Worm (Caenorhabditis elegans): ENCODE results near the gene Y37H2A.7.

DNA sequence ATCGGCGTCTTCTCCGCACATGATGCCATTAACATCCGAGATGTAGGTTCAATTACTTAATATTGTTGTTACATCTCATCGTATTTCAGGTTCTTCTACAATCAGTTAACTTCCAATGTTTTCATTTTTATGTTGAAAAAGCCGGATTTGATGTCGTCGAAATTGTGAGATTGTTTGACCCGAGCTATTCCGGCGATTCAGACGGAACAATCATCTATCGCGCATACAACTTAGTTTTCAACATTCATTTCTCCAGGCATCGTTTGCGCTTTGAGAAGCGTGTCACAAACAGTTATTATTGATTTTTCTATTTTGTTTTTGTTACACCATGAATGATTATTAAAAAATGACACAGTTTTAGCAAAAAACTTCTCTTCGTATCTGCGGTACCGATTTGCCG, 5.7 kb downstream of the Y37H2A.7 start:
- TF ChIP-seq ets-7 (tag; optimal IDR thresholded peaks at IDR 0.05): no peak
- no peak for TF ChIP-seq hmg-4 (GFP tag; optimal IDR thresholded peaks at IDR 0.05)
- no peak for TF ChIP-seq ceh-36 (tag; optimal IDR thresholded peaks at IDR 0.05)
- TF ChIP-seq hmbx-1 (tag; optimal IDR thresholded peaks at IDR 0.05): no peak
- no peak for TF ChIP-seq F13C5.2 (tag; optimal IDR thresholded peaks at IDR 0.05)
- no peak for TF ChIP-seq ceh-13 (GFP tag; optimal IDR thresholded peaks at IDR 0.05)
- TF ChIP-seq hnd-1 (tag; optimal IDR thresholded peaks at IDR 0.05): no peak
- TF ChIP-seq tbx-37 (GFP tag; conservative IDR thresholded peaks at IDR 0.05): no peak
- no peak for TF ChIP-seq tbx-11 (GFP tag; IDR thresholded peaks at IDR 0.05)
